Worm (Caenorhabditis elegans): Measurements from ENCODE around the gene sqst-3.

The sqst-3 gene

ce11 chrV:19202800-19203199 lies 27.8 kb upstream of the sqst-3 start:
- TF ChIP-seq cnd-1 (tag; optimal IDR thresholded peaks at IDR 0.05) (no peak), sptf-1 (tag; optimal IDR thresholded peaks at IDR 0.05) (no peak), hlh-1 (tag; optimal IDR thresholded peaks at IDR 0.05) (no peak), blmp-1 (tag; optimal IDR thresholded peaks at IDR 0.05) (no peak), nhr-76 (tag; optimal IDR thresholded peaks at IDR 0.05) (no peak)

ce11 chrV:19203299-19203698 lies 27.3 kb upstream of the sqst-3 start, which contains the start of gene Y39B6A.1:
Gene Y39B6A.1, minus strand, starts transcription at chrV:19203607.
- TF ChIP-seq ham-2 (GFP tag; optimal IDR thresholded peaks at IDR 0.05) (no peak), nhr-237 (tag; optimal IDR thresholded peaks at IDR 0.05) (no peak), pha-4 (tag; optimal IDR thresholded peaks at IDR 0.05) (no peak), sem-2 (GFP tag; optimal IDR thresholded peaks at IDR 0.05) (no peak), sptf-1 (tag; optimal IDR thresholded peaks at IDR 0.05) (no peak), elt-1 (tag; optimal IDR thresholded peaks at IDR 0.05; ENCODE audit: borderline replicate concordance, insufficient read depth) (no peak), M03D4.4 (tag; optimal IDR thresholded peaks at IDR 0.05) (no peak), bed-3 (GFP tag; optimal IDR thresholded peaks at IDR 0.05) (no peak), flh-1 (GFP tag; optimal IDR thresholded peaks at IDR 0.05) (no peak)

ce11 chrV:19205450-19205849 lies 25.1 kb upstream of the sqst-3 start:
- TF ChIP-seq hlh-1 (tag; optimal IDR thresholded peaks at IDR 0.05): no peak

DNA sequence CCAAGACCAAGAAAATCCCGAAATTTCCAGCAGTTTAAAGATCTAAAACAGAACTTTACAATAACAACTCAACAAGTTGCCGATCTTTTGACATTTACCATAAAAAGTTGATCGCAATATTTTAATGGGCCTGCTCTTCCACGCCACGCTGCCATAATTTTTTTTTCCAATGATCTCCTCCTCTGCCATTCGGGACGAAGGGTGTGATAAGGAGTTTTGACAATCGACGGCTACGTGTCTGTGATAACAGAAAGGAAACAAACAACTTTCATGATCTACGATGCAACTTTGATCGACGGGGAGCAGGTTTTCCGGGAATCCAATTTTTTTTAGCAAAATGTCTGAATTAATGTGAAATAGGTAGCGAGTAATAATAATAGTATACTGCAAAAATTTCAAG lies 23.7 kb upstream of the sqst-3 start:
- TF ChIP-seq flh-1 (GFP tag; optimal IDR thresholded peaks at IDR 0.05): no peak
- no peak for TF ChIP-seq cnd-1 (tag; optimal IDR thresholded peaks at IDR 0.05)
- no peak for TF ChIP-seq lin-32 (GFP tag; optimal IDR thresholded peaks at IDR 0.05)
- no peak for TF ChIP-seq mab-5 (tag; optimal IDR thresholded peaks at IDR 0.05)
- TF ChIP-seq pha-4 (tag; optimal IDR thresholded peaks at IDR 0.05): no peak
- no peak for TF ChIP-seq nhr-237 (tag; optimal IDR thresholded peaks at IDR 0.05)
- TF ChIP-seq lsy-2 (tag; optimal IDR thresholded peaks at IDR 0.05): no peak
- no peak for TF ChIP-seq elt-1 (tag; optimal IDR thresholded peaks at IDR 0.05; ENCODE audit: borderline replicate concordance, insufficient read depth)
- TF ChIP-seq lin-13 (tag; optimal IDR thresholded peaks at IDR 0.05): no peak
- TF ChIP-seq bed-3 (GFP tag; optimal IDR thresholded peaks at IDR 0.05): no peak
- TF ChIP-seq snpc-4 (tag; optimal IDR thresholded peaks at IDR 0.05): no peak
- no peak for TF ChIP-seq unc-39 (tag; optimal IDR thresholded peaks at IDR 0.05)
- no peak for TF ChIP-seq tbx-8 (GFP tag; optimal IDR thresholded peaks at IDR 0.05)
- TF ChIP-seq unc-62 (GFP tag; optimal IDR thresholded peaks at IDR 0.05): no peak
- TF ChIP-seq ces-1 (GFP tag; optimal IDR thresholded peaks at IDR 0.05): no peak
- no peak for TF ChIP-seq ceh-39 (tag; optimal IDR thresholded peaks at IDR 0.05)
- no peak for TF ChIP-seq nhr-28 (tag; optimal IDR thresholded peaks at IDR 0.05)
- TF ChIP-seq ham-2 (GFP tag; optimal IDR thresholded peaks at IDR 0.05): no peak
- TF ChIP-seq mep-1 (tag; optimal IDR thresholded peaks at IDR 0.05): no peak

DNA sequence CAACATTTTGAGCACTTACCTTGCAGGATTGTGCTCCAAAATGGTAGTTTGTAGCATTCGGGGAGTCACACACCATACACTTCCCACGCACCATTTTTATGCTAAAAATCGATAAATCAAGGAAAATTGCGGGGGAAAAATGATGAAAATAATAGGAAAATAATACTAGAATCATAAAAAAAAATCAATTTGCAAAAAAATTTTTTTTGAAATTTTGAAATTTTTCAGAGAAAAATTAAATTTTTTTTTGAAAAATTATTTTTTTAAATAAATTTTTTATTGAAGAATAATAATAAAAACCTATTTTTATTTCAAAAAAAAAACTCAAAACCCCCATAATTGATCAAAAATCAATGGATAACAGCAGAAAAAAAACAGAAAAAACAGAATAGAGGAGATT lies 18.8 kb upstream of the sqst-3 start, which contains the start of gene nhr-79:
Gene nhr-79, minus strand, starts transcription at position 101 of the 400 bp plus-strand sequence.
- TF ChIP-seq flh-1 (GFP tag; optimal IDR thresholded peaks at IDR 0.05) (no peak), bed-3 (GFP tag; optimal IDR thresholded peaks at IDR 0.05) (no peak), M03D4.4 (tag; optimal IDR thresholded peaks at IDR 0.05) (no peak), lin-32 (GFP tag; optimal IDR thresholded peaks at IDR 0.05) (no peak), cnd-1 (tag; optimal IDR thresholded peaks at IDR 0.05) (no peak), nhr-76 (tag; optimal IDR thresholded peaks at IDR 0.05) (no peak), sptf-1 (tag; optimal IDR thresholded peaks at IDR 0.05) (no peak), hlh-1 (tag; optimal IDR thresholded peaks at IDR 0.05) (no peak)

DNA sequence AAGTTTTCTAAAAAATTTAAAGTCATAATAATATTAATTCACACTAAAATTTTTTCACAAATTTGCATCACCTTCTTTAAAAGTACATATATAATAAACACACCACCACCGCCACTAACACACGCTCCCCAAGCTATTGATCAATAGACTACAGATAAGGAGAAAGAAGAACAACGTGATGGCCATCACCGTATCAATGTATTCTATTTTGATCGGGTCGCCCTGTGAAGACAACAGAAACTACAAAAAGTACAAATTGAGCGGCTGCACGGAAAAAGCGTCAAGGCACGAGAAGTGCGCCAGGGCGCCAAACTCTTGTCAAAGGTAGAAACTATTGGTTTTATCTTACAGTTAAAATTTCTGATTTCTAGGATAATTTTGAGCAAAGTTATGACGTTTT lies 18.2 kb upstream of the sqst-3 start:
- TF ChIP-seq mls-2 (tag; optimal IDR thresholded peaks at IDR 0.05) (no peak), flh-1 (GFP tag; optimal IDR thresholded peaks at IDR 0.05) (no peak), sem-2 (GFP tag; optimal IDR thresholded peaks at IDR 0.05) (no peak), lin-13 (tag; optimal IDR thresholded peaks at IDR 0.05) (no peak)

DNA sequence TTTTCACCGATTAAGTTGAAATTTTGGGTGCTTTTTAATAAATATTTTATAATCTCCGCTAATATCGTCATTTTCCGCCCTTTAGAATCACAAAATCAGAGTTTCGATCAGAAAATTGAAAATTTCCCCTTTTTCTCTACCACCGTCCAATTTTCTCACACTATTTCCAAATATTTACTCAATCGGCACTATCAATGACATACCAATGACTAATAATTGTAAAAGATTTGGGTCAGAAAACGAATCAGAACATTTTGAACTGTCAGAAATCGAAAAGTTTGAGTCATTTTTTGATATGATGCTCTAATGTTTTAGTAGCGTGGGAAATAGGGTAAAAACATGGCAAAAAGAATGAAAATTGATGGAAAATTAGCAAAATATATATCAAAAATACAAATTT lies 13.5 kb upstream of the sqst-3 start, which contains the start of gene srr-2:
Gene srr-2, minus strand, starts transcription at position 73 of the 400 bp plus-strand sequence.
- TF ChIP-seq snpc-4 (tag; optimal IDR thresholded peaks at IDR 0.05) (no peak), zip-8 (tag; optimal IDR thresholded peaks at IDR 0.05) (no peak), sem-2 (GFP tag; optimal IDR thresholded peaks at IDR 0.05) (no peak), pha-4 (tag; optimal IDR thresholded peaks at IDR 0.05) (no peak), flh-1 (GFP tag; optimal IDR thresholded peaks at IDR 0.05) (no peak), unc-39 (tag; optimal IDR thresholded peaks at IDR 0.05) (no peak), nhr-76 (tag; optimal IDR thresholded peaks at IDR 0.05) (no peak), ztf-11 (tag; optimal IDR thresholded peaks at IDR 0.05) (no peak), blmp-1 (tag; optimal IDR thresholded peaks at IDR 0.05) (no peak), elt-3 (tag; optimal IDR thresholded peaks at IDR 0.05) (no peak), M03D4.4 (tag; optimal IDR thresholded peaks at IDR 0.05) (no peak)
